Worm (Caenorhabditis elegans): Measurements from ENCODE around the gene gpr-1.
A peak's percentile ranks its signal among the peaks of the same experiment; 100 is the strongest.

DNA sequence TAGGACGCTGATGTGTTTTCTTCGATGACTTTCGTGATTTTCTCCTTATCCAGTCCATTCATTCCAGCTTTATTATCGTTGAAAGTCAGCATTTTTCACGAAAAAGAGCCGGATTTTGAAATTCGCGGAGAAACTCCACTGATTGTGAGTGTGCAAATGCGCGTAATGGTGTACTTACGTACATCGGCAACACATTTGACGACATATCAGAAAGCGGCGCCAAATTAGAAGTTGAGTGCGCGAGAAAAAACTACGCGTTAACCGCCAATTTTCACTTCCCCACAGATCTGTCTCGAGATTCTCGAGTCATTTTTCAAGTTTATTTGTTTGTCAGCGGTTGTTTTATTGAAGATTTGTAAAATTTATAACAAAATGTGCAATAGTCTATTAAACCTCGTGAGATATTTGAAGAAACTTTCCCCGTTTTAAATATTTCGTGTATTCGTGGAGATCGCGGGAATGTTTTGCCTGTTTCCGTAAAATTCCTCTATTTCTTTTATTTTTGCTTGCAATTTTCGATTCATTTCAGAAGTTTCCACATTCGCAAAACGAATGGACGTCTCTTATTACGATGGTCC lies at the start of gene gpr-1, which contains the start of gene polk-1:
- TF ChIP-seq hsf-1 (GFP tag; IDR thresholded peaks at IDR 0.05) = peak; percentile 78
- no peak for TF ChIP-seq unc-62 (GFP tag; optimal IDR thresholded peaks at IDR 0.05)

Measured in whole organism, young adult.